Worm (Caenorhabditis elegans): ENCODE measurements around the gene T26H5.9.

DNA sequence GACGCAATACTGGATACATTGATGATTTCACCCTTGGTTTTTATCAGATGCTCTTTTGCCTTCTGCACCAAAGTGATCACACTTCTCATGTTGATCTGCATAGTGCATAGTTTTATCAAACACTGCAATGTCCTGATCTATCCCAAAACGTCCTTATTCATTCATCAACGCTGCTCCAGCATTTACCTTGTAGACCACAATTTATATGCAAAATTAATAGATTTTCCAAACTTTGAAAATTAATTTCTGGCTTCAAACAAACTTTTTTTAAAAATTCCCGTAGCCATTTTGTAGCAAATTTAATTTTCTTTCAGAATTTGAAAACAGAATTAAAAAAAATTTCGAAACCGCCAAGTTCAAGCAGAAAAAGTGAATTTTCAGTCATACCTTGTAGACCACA, 39.8 kb downstream of the T26H5.9 start, which contains the start of gene C06B8.3:
- TF ChIP-seq ama-1 (optimal IDR thresholded peaks at IDR 0.05) (no peak), aly-1 (tag; optimal IDR thresholded peaks at IDR 0.05) (no peak), ceh-13 (GFP tag; optimal IDR thresholded peaks at IDR 0.05) (no peak), scrt-1 (GFP tag; IDR thresholded peaks at IDR 0.05) (no peak), tbx-37 (GFP tag; conservative IDR thresholded peaks at IDR 0.05) (no peak)

Measured in whole organism, early embryonic.